Worm (Caenorhabditis elegans): ENCODE measurements around the gene str-181.

DNA sequence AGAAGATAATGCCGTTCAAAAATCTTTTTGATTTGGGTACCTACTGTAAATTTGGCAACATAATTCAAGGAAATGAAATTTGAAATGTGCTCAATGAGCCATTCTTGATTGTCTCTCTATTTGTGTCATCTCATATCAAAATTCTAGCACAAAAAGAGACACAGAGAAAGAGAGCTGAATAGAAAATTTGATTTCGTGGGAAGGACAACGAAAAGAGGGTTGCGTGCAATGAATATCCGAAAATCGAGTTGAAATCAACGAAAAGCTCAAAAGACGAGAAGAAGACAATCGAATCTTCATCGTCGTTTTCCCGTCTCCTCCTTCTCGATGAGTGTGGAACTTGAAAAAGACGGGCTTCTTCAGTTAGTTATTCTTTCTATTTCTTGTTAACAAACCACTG lies 29.3 kb upstream of the str-181 start, which contains the start of gene C15C8.5:
- no peak for TF ChIP-seq F13C5.2 (tag; optimal IDR thresholded peaks at IDR 0.05)
- TF ChIP-seq hmbx-1 (tag; optimal IDR thresholded peaks at IDR 0.05) = no peak
- no peak for TF ChIP-seq tbx-11 (GFP tag; IDR thresholded peaks at IDR 0.05)
- TF ChIP-seq ama-1 (optimal IDR thresholded peaks at IDR 0.05) = no peak
- TF ChIP-seq flt-1 (GFP tag; IDR thresholded peaks at IDR 0.05) = no peak
- TF ChIP-seq ceh-13 (GFP tag; optimal IDR thresholded peaks at IDR 0.05) = no peak
